Fruit fly (Drosophila melanogaster) whole organism, embryonic: ENCODE results near the gene CG7943.

ENCODE experiments used
- Dip2 ChIP-seq: fragments of 200-800 bp; sonication (Bioruptor generic); IDR thresholded peaks from 2 replicates; pipeline ENCODE4 v1.3.6; 2022; ENCODE audit warnings: missing biosample characterization, missing genetic modification characterization
- Hr51 ChIP-seq, 2 experiments: fragments of 200-800 bp; sonication (Bioruptor generic); optimal IDR thresholded peaks; 2 replicates in 1 of 2; 3 replicates in 1 of 2; lab custom pipeline; 2016 to 2018; ENCODE audit warnings: missing biosample characterization in 2 of 2, missing genetic modification characterization in 2 of 2, mild to moderate bottlenecking in 1 of 2, moderate library complexity in 1 of 2
- Sin3A ChIP-seq: fragments of >200 bp; optimal IDR thresholded peaks from 2 replicates; lab custom pipeline; 2018
- Sox102F ChIP-seq: fragments of 200-800 bp; sonication (Bioruptor generic); optimal IDR thresholded peaks from 2 replicates; lab custom pipeline; 2018; ENCODE audit warnings: missing biosample characterization, mild to moderate bottlenecking, missing genetic modification characterization, moderate library complexity
- kay ChIP-seq: fragments of 200-800 bp; sonication (Bioruptor generic); optimal IDR thresholded peaks from 2 replicates; lab custom pipeline; 2016; ENCODE audit warnings: missing biosample characterization, missing genetic modification characterization
- scrt ChIP-seq: fragments of 200-800 bp; sonication (Bioruptor generic); optimal IDR thresholded peaks from 2 replicates; lab custom pipeline; 2018; ENCODE audit warnings: missing biosample characterization, mild to moderate bottlenecking, missing genetic modification characterization, moderate library complexity
- usp ChIP-seq: fragments of >200 bp; optimal IDR thresholded peaks from 2 replicates; lab custom pipeline; 2017; ENCODE audit warnings: missing biosample characterization, missing genetic modification characterization

dm6 chr3R:30014480-30014879 is 31.8 kb upstream of the CG7943 start:
- no peak for TF ChIP-seq Sin3A (lab: Kevin White, UChicago)
- TF ChIP-seq usp: no peak
- TF ChIP-seq scrt (GFP tag; lab: Kevin White, UChicago): no peak
- TF ChIP-seq Dip2 (GFP tag; lab: Robert Waterston, UW): no peak
- TF ChIP-seq kay (GFP tag; lab: Kevin White, UChicago): no peak
- no peak for TF ChIP-seq Hr51 (GFP tag; optimal IDR thresholded peaks at IDR 0.05; lab: Kevin White, UChicago)
- no peak for TF ChIP-seq Sox102F
